Fruit fly (Drosophila melanogaster) whole organism, embryonic: ENCODE measurements around the gene dgt6.

Source experiments
- Asciz ChIP-seq: fragments of 200-800 bp; sonication (Bioruptor generic); optimal IDR thresholded peaks from 2 replicates; lab custom pipeline; 2017; ENCODE audit warnings: missing biosample characterization, mild to moderate bottlenecking, missing genetic modification characterization, missing genetic modification reagents
- B-H2 ChIP-seq: fragments of 200-800 bp; sonication (Bioruptor generic); optimal IDR thresholded peaks from 2 replicates; lab custom pipeline; 2018; ENCODE audit warnings: missing biosample characterization, mild to moderate bottlenecking, missing genetic modification characterization
- Bdp1 ChIP-seq: fragments of 200-800 bp; sonication (Bioruptor generic); optimal IDR thresholded peaks from 3 replicates; lab custom pipeline; 2016; ENCODE audit warnings: missing biosample characterization, missing genetic modification characterization
- CG10321 ChIP-seq: fragments of 200-800 bp; sonication (Bioruptor generic); IDR thresholded peaks from 2 replicates; pipeline ENCODE4 v1.3.6; 2022; ENCODE audit warnings: missing biosample characterization, missing genetic modification characterization
- CG10959 ChIP-seq: fragments of 200-800 bp; sonication (Bioruptor generic); IDR thresholded peaks from 2 replicates; pipeline ENCODE4 v1.3.6; 2022; ENCODE audit warnings: missing biosample characterization, missing genetic modification characterization
- CG1233 ChIP-seq: fragments of 200-800 bp; sonication (Bioruptor generic); optimal IDR thresholded peaks from 4 replicates; lab custom pipeline; 2018; ENCODE audit warnings: missing biosample characterization, mild to moderate bottlenecking, missing genetic modification characterization
- CG12769 ChIP-seq: fragments of 200-800 bp; sonication (Bioruptor generic); optimal IDR thresholded peaks from 2 replicates; lab custom pipeline; 2019; ENCODE audit warnings: missing biosample characterization, mild to moderate bottlenecking, missing genetic modification characterization, moderate library complexity
- CG13123 ChIP-seq: fragments of 200-800 bp; sonication (Bioruptor generic); optimal IDR thresholded peaks from 2 replicates; lab custom pipeline; 2016; ENCODE audit warnings: missing biosample characterization, missing genetic modification characterization
- CG13287 ChIP-seq: fragments of 200-800 bp; sonication (Bioruptor generic); IDR thresholded peaks from 2 replicates; pipeline ENCODE4 v1.3.6; 2022; ENCODE audit warnings: missing biosample characterization, missing genetic modification characterization; ENCODE audit not compliant: partially characterized antibody
- CG14014 ChIP-seq: fragments of 200-800 bp; sonication (Bioruptor generic); IDR thresholded peaks from 2 replicates; pipeline ENCODE4 v1.3.6; 2022; ENCODE audit warnings: missing biosample characterization, missing genetic modification characterization
- CG1529 ChIP-seq: fragments of 200-800 bp; sonication (Bioruptor generic); optimal IDR thresholded peaks from 3 replicates; lab custom pipeline; 2018; ENCODE audit warnings: missing biosample characterization, missing genetic modification characterization
- CG1603 ChIP-seq: fragments of 200-800 bp; sonication (Bioruptor generic); optimal IDR thresholded peaks from 2 replicates; lab custom pipeline; 2019; ENCODE audit warnings: missing biosample characterization, mild to moderate bottlenecking, missing genetic modification characterization, moderate library complexity
- CG1647 ChIP-seq: fragments of 200-800 bp; sonication (Bioruptor generic); optimal IDR thresholded peaks from 3 replicates; lab custom pipeline; 2016; ENCODE audit warnings: missing biosample characterization, missing genetic modification characterization
- CG16779 ChIP-seq: fragments of 200-800 bp; sonication (Bioruptor generic); IDR thresholded peaks from 2 replicates; pipeline ENCODE4 v1.3.6; 2022; ENCODE audit warnings: missing biosample characterization, missing genetic modification characterization
- CG16813 ChIP-seq: fragments of 200-800 bp; sonication (Bioruptor generic); IDR thresholded peaks from 3 replicates; pipeline ENCODE4 v1.3.6; 2022; ENCODE audit warnings: missing biosample characterization, missing genetic modification characterization; ENCODE audit not compliant: partially characterized antibody
- CG17829 ChIP-seq: fragments of 200-800 bp; optimal IDR thresholded peaks from 2 replicates; lab custom pipeline; 2019; ENCODE audit warnings: missing biosample characterization, mild to moderate bottlenecking, missing genetic modification characterization, moderate library complexity
- CG1792 ChIP-seq: fragments of 200-800 bp; sonication (Bioruptor generic); optimal IDR thresholded peaks from 2 replicates; lab custom pipeline; 2016; ENCODE audit warnings: missing biosample characterization, missing genetic modification characterization
- CG2889 ChIP-seq: fragments of 200-800 bp; sonication (Bioruptor generic); IDR thresholded peaks from 3 replicates; pipeline ENCODE4 v1.3.6; 2022; ENCODE audit warnings: missing biosample characterization, missing genetic modification characterization
- CG3281 ChIP-seq: fragments of 200-800 bp; sonication (Bioruptor generic); optimal IDR thresholded peaks from 3 replicates; lab custom pipeline; 2017; ENCODE audit warnings: missing biosample characterization, mild to moderate bottlenecking, missing genetic modification characterization
- CG6813 ChIP-seq: fragments of 200-800 bp; sonication (Bioruptor generic); optimal IDR thresholded peaks from 2 replicates; lab custom pipeline; 2017; ENCODE audit warnings: missing biosample characterization, missing genetic modification characterization, mild to moderate bottlenecking, moderate library complexity, missing genetic modification reagents
- CG6854 ChIP-seq: fragments of 200-800 bp; sonication (Bioruptor generic); optimal IDR thresholded peaks from 3 replicates; lab custom pipeline; 2017; ENCODE audit warnings: missing biosample characterization, mild to moderate bottlenecking, missing genetic modification characterization
- CG8281 ChIP-seq: fragments of 200-800 bp; sonication (Bioruptor generic); optimal IDR thresholded peaks from 2 replicates; lab custom pipeline; 2018; ENCODE audit warnings: missing biosample characterization, mild to moderate bottlenecking, missing genetic modification characterization, moderate library complexity
- CG8290 ChIP-seq, 3 experiments: fragments of 200-800 bp; sonication (Bioruptor generic); optimal IDR thresholded peaks; 2 replicates each; lab custom pipeline; 2016 to 2019; ENCODE audit warnings: missing biosample characterization in 3 of 3, missing genetic modification characterization in 3 of 3, mild to moderate bottlenecking in 2 of 3, moderate library complexity in 1 of 3
- CG8359 ChIP-seq: fragments of 200-800 bp; sonication (Bioruptor generic); optimal IDR thresholded peaks from 2 replicates; lab custom pipeline; 2017; ENCODE audit warnings: missing biosample characterization, mild to moderate bottlenecking, missing genetic modification characterization, borderline replicate concordance
- CG8388 ChIP-seq: fragments of 200-800 bp; sonication (Bioruptor generic); optimal IDR thresholded peaks from 2 replicates; lab custom pipeline; 2019; ENCODE audit warnings: missing biosample characterization, mild to moderate bottlenecking, missing genetic modification characterization, moderate library complexity
- CG8765 ChIP-seq: fragments of 200-800 bp; sonication (Bioruptor generic); IDR thresholded peaks from 2 replicates; pipeline ENCODE4 v1.3.6; 2022; ENCODE audit warnings: missing biosample characterization, missing genetic modification characterization
- CG8924 ChIP-seq: fragments of 200-800 bp; optimal IDR thresholded peaks from 3 replicates; lab custom pipeline; 2019; ENCODE audit warnings: missing biosample characterization, mild to moderate bottlenecking, missing genetic modification characterization, moderate library complexity
- CG9817 ChIP-seq: fragments of 200-800 bp; sonication (Bioruptor generic); optimal IDR thresholded peaks from 2 replicates; lab custom pipeline; 2018; ENCODE audit warnings: missing biosample characterization, mild to moderate bottlenecking, missing genetic modification characterization, moderate library complexity
- E2f2 ChIP-seq: fragments of 200-800 bp; sonication (Bioruptor generic); IDR thresholded peaks from 2 replicates; pipeline ENCODE4 v1.3.6; 2022; ENCODE audit warnings: missing biosample characterization, missing genetic modification characterization
- ERR ChIP-seq: fragments of 200-800 bp; sonication (Bioruptor generic); optimal IDR thresholded peaks from 2 replicates; lab custom pipeline; 2016; ENCODE audit warnings: missing biosample characterization, missing genetic modification characterization
- Eip74EF ChIP-seq, 2 experiments: fragments of 200-800 bp in 1 of 2; fragments of >200 bp in 1 of 2; sonication (Bioruptor generic) in 1 of 2; optimal IDR thresholded peaks; 2 replicates each; lab custom pipeline; 2017 to 2019; ENCODE audit warnings: missing biosample characterization in 2 of 2, missing genetic modification characterization in 2 of 2, mild to moderate bottlenecking in 1 of 2, moderate library complexity in 1 of 2
- Neu2 ChIP-seq: fragments of 200-800 bp; sonication (Bioruptor generic); optimal IDR thresholded peaks from 3 replicates; lab custom pipeline; 2016; ENCODE audit warnings: missing biosample characterization, missing genetic modification characterization, borderline replicate concordance
- Scr ChIP-seq: fragments of 200-800 bp; sonication (Bioruptor generic); IDR thresholded peaks from 2 replicates; pipeline ENCODE4 v1.3.6; 2022; ENCODE audit warnings: missing biosample characterization, missing genetic modification characterization; ENCODE audit not compliant: partially characterized antibody
- Tbp ChIP-seq: fragments of >200 bp; optimal IDR thresholded peaks from 2 replicates; lab custom pipeline; 2018; ENCODE audit warnings: missing biosample characterization, missing genetic modification characterization
- ap ChIP-seq: fragments of 200-800 bp; sonication (Bioruptor generic); IDR thresholded peaks from 2 replicates; pipeline ENCODE4 v1.3.6; 2022; ENCODE audit warnings: missing biosample characterization, missing genetic modification characterization
- bbx ChIP-seq: fragments of 200-800 bp; sonication (Bioruptor generic); IDR thresholded peaks from 2 replicates; pipeline ENCODE4 v1.3.6; 2022; ENCODE audit warnings: missing biosample characterization, missing genetic modification characterization; ENCODE audit not compliant: partially characterized antibody
- bcd ChIP-seq: fragments of 200-800 bp; sonication (Bioruptor generic); optimal IDR thresholded peaks from 2 replicates; lab custom pipeline; 2017; ENCODE audit warnings: missing biosample characterization, mild to moderate bottlenecking, missing genetic modification characterization
- ci ChIP-seq: fragments of 200-800 bp; sonication (Bioruptor generic); IDR thresholded peaks from 3 replicates; pipeline ENCODE4 v1.3.6; 2022; ENCODE audit warnings: missing biosample characterization, missing genetic modification characterization
- dmrt11E ChIP-seq: fragments of 200-800 bp; sonication (Bioruptor generic); optimal IDR thresholded peaks from 3 replicates; lab custom pipeline; 2018; ENCODE audit warnings: missing biosample characterization, mild to moderate bottlenecking, missing genetic modification characterization, moderate library complexity
- gem ChIP-seq: fragments of 200-800 bp; sonication (Bioruptor generic); optimal IDR thresholded peaks from 2 replicates; lab custom pipeline; 2019; ENCODE audit warnings: missing biosample characterization, mild to moderate bottlenecking, missing genetic modification characterization, moderate library complexity
- gt ChIP-seq: fragments of 200-800 bp; sonication (Bioruptor generic); IDR thresholded peaks from 2 replicates; pipeline ENCODE4 v1.3.6; 2022; ENCODE audit warnings: missing biosample characterization, missing genetic modification characterization
- h ChIP-seq: fragments of >200 bp; optimal IDR thresholded peaks from 2 replicates; lab custom pipeline; 2017
- hbn ChIP-seq: fragments of 200-800 bp; sonication (Bioruptor generic); IDR thresholded peaks from 2 replicates; pipeline ENCODE4 v1.3.6; 2022; ENCODE audit warnings: missing biosample characterization, missing genetic modification characterization; ENCODE audit not compliant: partially characterized antibody
- mam ChIP-seq: fragments of 200-800 bp; sonication (Bioruptor generic); optimal IDR thresholded peaks from 3 replicates; lab custom pipeline; 2016; ENCODE audit warnings: missing biosample characterization, missing genetic modification characterization
- org-1 ChIP-seq: fragments of 200-800 bp; sonication (Bioruptor generic); optimal IDR thresholded peaks from 2 replicates; lab custom pipeline; 2017; ENCODE audit warnings: missing biosample characterization, missing genetic modification characterization
- phol ChIP-seq: fragments of 200-800 bp; sonication (Bioruptor generic); optimal IDR thresholded peaks from 3 replicates; lab custom pipeline; 2018; ENCODE audit warnings: missing biosample characterization, mild to moderate bottlenecking, missing genetic modification characterization, moderate library complexity
- prd ChIP-seq, 3 experiments: fragments of >200 bp in 2 of 3; fragments of 200-800 bp in 1 of 3; sonication (Bioruptor generic) in 1 of 3; optimal IDR thresholded peaks in 2 of 3; IDR thresholded peaks in 1 of 3; 2 replicates in 2 of 3; 3 replicates in 1 of 3; pipeline versions ENCODE4 v1.3.6 to Lab custom; 2017 to 2022; ENCODE audit warnings: missing biosample characterization in 1 of 3, missing genetic modification characterization in 1 of 3
- psq ChIP-seq: fragments of 200-800 bp; sonication (Bioruptor generic); optimal IDR thresholded peaks from 2 replicates; lab custom pipeline; 2017; ENCODE audit warnings: missing biosample characterization, missing genetic modification characterization
- usp ChIP-seq: fragments of >200 bp; optimal IDR thresholded peaks from 2 replicates; lab custom pipeline; 2017; ENCODE audit warnings: missing biosample characterization, missing genetic modification characterization

Gene dgt6

dm6 chr3R:29151621-29152092, 20.9 kb upstream of the dgt6 start, which contains the start of gene eIF2D (continued):
- TF ChIP-seq CG8281 (tag; lab: Kevin White, UChicago) (no peak), CG1603 (tag; lab: Kevin White, UChicago) (peak; percentile 47), prd (optimal IDR thresholded peaks at IDR 0.05; lab: Kevin White, UChicago) (no peak), prd (GFP tag; IDR thresholded peaks at IDR 0.05; lab: Robert Waterston, UW) (peak; percentile 58), CG8290 (GFP tag; optimal IDR thresholded peaks at IDR 0.05; lab: Kevin White, UChicago) (no peak), CG8290 (tag; optimal IDR thresholded peaks at IDR 0.05; lab: Kevin White, UChicago) (no peak), gt (GFP tag; lab: Robert Waterston, UW) (no peak), mam (GFP tag; lab: Kevin White, UChicago) (peak; percentile 45), CG6854 (GFP tag; lab: Kevin White, UChicago) (peak; percentile 62), CG17829 (tag; lab: Kevin White, UChicago) (peak; percentile 81), E2f2 (GFP tag; lab: Robert Waterston, UW) (peak; percentile 50; the same call in 1 of the 2 replicates), ERR (GFP tag; lab: Kevin White, UChicago) (no peak), Scr (GFP tag; lab: Robert Waterston, UW) (peak; percentile 19; the same call in 1 of the 2 replicates), org-1 (no peak), B-H2 (peak; percentile 46), CG8359 (GFP tag; lab: Kevin White, UChicago) (no peak), phol (tag; lab: Kevin White, UChicago) (peak; percentile 85), Asciz (no peak), CG16779 (GFP tag; lab: Robert Waterston, UW) (0 out of 2 replicates have a peak, but pooled peaks have one; percentile 14), CG12769 (tag; lab: Kevin White, UChicago) (peak; percentile 36), hbn (no peak), gem (tag; lab: Kevin White, UChicago) (no peak), Tbp (GFP tag; lab: Kevin White, UChicago) (no peak), dmrt11E (tag; lab: Kevin White, UChicago) (peak; percentile 41), CG1529 (GFP tag; lab: Kevin White, UChicago) (peak; percentile 19), CG14014 (GFP tag; lab: Robert Waterston, UW) (peak; percentile 53; the same call in 1 of the 2 replicates), bcd (GFP tag; lab: Kevin White, UChicago) (peak; percentile 33), CG8765 (GFP tag; lab: Robert Waterston, UW) (no peak), CG8388 (GFP tag; lab: Kevin White, UChicago) (peak; percentile 45), Neu2 (GFP tag; lab: Kevin White, UChicago) (no peak), ci (peak; percentile 81; the same call in 2 of the 3 replicates), CG1647 (no peak), h (lab: Kevin White, UChicago) (no peak), Eip74EF (GFP tag; optimal IDR thresholded peaks at IDR 0.05; lab: Kevin White, UChicago) (peak in 1 of 2 experiments; percentile 63), CG2889 (GFP tag; lab: Robert Waterston, UW) (no peak), CG9817 (tag; lab: Kevin White, UChicago) (peak; percentile 46), CG10321 (no peak), ap (GFP tag; lab: Robert Waterston, UW) (0 out of 2 replicates have a peak, but pooled peaks have one; percentile 21), CG16813 (GFP tag; lab: Robert Waterston, UW) (no peak), usp (no peak), bbx (no peak), CG13287 (GFP tag; lab: Robert Waterston, UW) (peak; percentile 39; the same call in 1 of the 2 replicates), CG3281 (peak; percentile 68), CG1233 (peak; percentile 12), psq (GFP tag; lab: Kevin White, UChicago) (no peak), CG6813 (peak; percentile 59), Bdp1 (GFP tag; lab: Kevin White, UChicago) (peak; percentile 20), CG10959 (no peak), CG8924 (tag; lab: Kevin White, UChicago) (peak; percentile 67), CG13123 (peak; percentile 1), CG1792 (GFP tag; lab: Kevin White, UChicago) (no peak)
